Worm (Caenorhabditis elegans) whole organism, L4 larva: ENCODE measurements around the gene nhr-196.

Experiments
- lim-7 ChIP-seq: fragments of 200-800 bp; sonication (Bioruptor generic); IDR thresholded peaks from 2 replicates; pipeline ENCODE4 v1.3.6; 2022; ENCODE audit warnings: missing genetic modification characterization, missing compliant biosample characterization
- lsy-2 ChIP-seq, 2 experiments: fragments of 150-350 bp in 1 of 2; sonication (generic microtip) in 1 of 2; optimal IDR thresholded peaks; 2 replicates each; lab custom pipeline; 2014 to 2017; ENCODE audit warnings: missing biosample characterization in 2 of 2, missing genetic modification characterization in 2 of 2

- TF ChIP-seq lim-7 (GFP tag; lab: Robert Waterston, UW) (no peak), lsy-2 (tag; optimal IDR thresholded peaks at IDR 0.05; lab: Kevin White, UChicago) (no peak)
Measured at ce11 chrV:15693682-15694081, 8.2 kb downstream of the nhr-196 start, which contains the start of gene nhr-198.
